Worm (Caenorhabditis elegans) whole organism, midembryonic: Measurements from ENCODE around the gene srz-5.

Source experiments
- T22C8.4 ChIP-seq: fragments of 200-800 bp; sonication (Bioruptor generic); IDR thresholded peaks from 2 replicates; pipeline ENCODE4 v1.3.6; 2022; ENCODE audit warnings: missing genetic modification characterization, missing compliant biosample characterization
- cog-1 ChIP-seq: sonication (generic microtip); optimal IDR thresholded peaks from 2 replicates; lab custom pipeline; 2016; ENCODE audit warnings: missing genetic modification characterization, missing compliant biosample characterization
- flt-1 ChIP-seq: fragments of 200-800 bp; sonication (Bioruptor generic); IDR thresholded peaks from 2 replicates; pipeline ENCODE4 v1.3.6; 2022; ENCODE audit warnings: missing genetic modification characterization, missing compliant biosample characterization
- klf-2 ChIP-seq: fragments of 200-800 bp; sonication (Bioruptor generic); conservative IDR thresholded peaks from 2 replicates; pipeline ENCODE4 v1.3.6; 2022; ENCODE audit warnings: missing genetic modification reagents, missing genetic modification characterization, missing compliant biosample characterization
- med-1 ChIP-seq: sonication (generic microtip); optimal IDR thresholded peaks from 2 replicates; lab custom pipeline; 2017; ENCODE audit warnings: missing genetic modification characterization, mild to moderate bottlenecking, missing compliant biosample characterization, antibody characterized with exemption, missing genetic modification reagents; ENCODE audit not compliant: insufficient read depth
- ref-1 ChIP-seq: fragments of 200-800 bp; sonication (Bioruptor generic); conservative IDR thresholded peaks from 2 replicates; pipeline ENCODE4 v1.3.6; 2022; ENCODE audit warnings: missing genetic modification reagents, missing genetic modification characterization, missing compliant biosample characterization
- tab-1 ChIP-seq: fragments of 200-800 bp; sonication (Bioruptor generic); IDR thresholded peaks from 2 replicates; pipeline ENCODE4 v1.3.6; 2022; ENCODE audit warnings: missing genetic modification characterization, missing compliant biosample characterization
- ztf-23 ChIP-seq: fragments of 200-800 bp; sonication (Bioruptor generic); IDR thresholded peaks from 2 replicates; pipeline ENCODE4 v1.3.6; 2022; ENCODE audit warnings: missing genetic modification reagents, missing genetic modification characterization, missing compliant biosample characterization
- ztf-29 ChIP-seq: fragments of 200-800 bp; sonication (Bioruptor generic); IDR thresholded peaks from 2 replicates; pipeline ENCODE4 v1.3.6; 2022; ENCODE audit warnings: missing genetic modification reagents, missing genetic modification characterization, missing compliant biosample characterization

Gene srz-5

DNA sequence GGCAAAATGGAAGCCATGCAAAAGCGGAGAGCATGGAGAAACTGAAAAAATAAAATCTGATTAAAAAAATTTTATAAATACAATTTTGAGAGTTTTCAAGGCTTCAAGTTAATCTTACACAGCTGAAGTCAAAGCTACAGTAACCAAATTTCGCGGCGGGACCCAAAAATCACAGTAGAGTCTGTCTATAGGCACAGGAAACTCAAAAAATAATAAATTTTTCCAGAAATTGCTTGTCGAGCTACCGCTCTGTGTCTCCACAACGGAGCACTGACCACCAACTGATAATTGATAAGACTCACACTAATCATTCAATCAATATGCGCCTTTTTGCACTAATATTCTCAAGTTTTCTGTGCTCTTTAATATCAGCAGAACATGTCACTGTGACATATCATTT lies 35.8 kb upstream of the srz-5 start, which contains the start of gene W10G11.19:
Gene W10G11.19 (plus strand): TSS at position 301 of the 400 bp plus-strand sequence.
- TF ChIP-seq cog-1 (tag; lab: Kevin White, UChicago) (no peak), klf-2 (GFP tag; lab: Robert Waterston, UW) (no peak), ref-1 (GFP tag; lab: Robert Waterston, UW) (no peak), T22C8.4 (GFP tag; lab: Robert Waterston, UW) (no peak), flt-1 (GFP tag; lab: Robert Waterston, UW) (no peak), ztf-29 (no peak), med-1 (GFP tag; lab: Kevin White, UChicago) (no peak), ztf-23 (GFP tag; lab: Robert Waterston, UW) (no peak), tab-1 (GFP tag; lab: Robert Waterston, UW) (no peak)

DNA sequence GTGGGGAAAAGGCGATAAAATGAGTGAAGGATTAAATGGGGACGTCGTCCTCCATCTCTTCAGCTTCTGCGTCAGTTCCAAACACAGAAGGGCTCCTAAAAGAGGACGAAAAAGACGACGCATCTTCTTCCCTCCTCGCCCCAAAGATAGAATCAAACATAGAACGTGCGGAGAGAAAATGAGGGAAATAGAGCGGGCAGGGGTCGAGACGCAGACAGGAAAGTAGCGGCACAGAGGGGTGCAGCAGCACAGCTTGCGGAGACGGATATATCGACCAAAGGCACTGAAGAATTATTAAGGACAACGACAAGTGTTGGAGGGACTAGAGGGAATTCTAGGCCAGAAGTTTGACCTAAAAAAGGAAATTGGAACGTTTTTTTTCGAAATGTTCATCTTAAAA lies 32.8 kb upstream of the srz-5 start:
- TF ChIP-seq klf-2 (GFP tag; lab: Robert Waterston, UW), result no peak
- TF ChIP-seq cog-1 (tag; lab: Kevin White, UChicago), result no peak
- no peak for TF ChIP-seq flt-1 (GFP tag; lab: Robert Waterston, UW)
- TF ChIP-seq T22C8.4 (GFP tag; lab: Robert Waterston, UW), result no peak
- TF ChIP-seq med-1 (GFP tag; lab: Kevin White, UChicago), result no peak
- TF ChIP-seq ztf-23 (GFP tag; lab: Robert Waterston, UW), result no peak
- no peak for TF ChIP-seq tab-1 (GFP tag; lab: Robert Waterston, UW)
- no peak for TF ChIP-seq ref-1 (GFP tag; lab: Robert Waterston, UW)
- TF ChIP-seq ztf-29, result no peak; the same call in 1 of the 2 replicates

DNA sequence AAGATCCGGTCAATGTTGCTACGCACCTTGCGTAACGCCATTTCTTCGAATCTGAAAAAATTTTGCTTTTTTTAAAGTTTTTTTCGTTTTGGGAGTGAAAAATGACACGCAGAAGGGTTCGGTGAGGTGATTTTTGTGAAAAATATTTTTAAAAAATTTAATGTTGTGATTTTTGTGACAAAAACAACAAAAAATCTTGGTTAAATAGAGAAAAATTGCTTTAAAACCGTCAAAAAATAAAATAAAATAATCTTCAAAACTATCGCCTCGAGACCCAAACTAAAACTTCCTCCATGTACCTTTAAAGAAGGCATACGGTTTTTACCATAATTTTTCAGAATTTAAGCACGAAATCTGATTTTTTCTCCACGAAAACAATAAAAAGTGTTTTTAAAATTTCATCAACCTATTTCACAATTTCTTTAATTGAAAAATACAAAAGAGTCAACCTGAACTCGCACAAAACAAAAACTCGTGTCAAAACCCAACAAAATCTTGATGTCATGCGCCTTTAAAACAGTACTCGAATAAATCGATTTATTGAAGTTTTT lies 31.9 kb upstream of the srz-5 start, which contains the start of gene apd-3:
Gene apd-3 (minus strand): TSS at position 51 of the 551 bp plus-strand sequence.
- TF ChIP-seq cog-1 (tag; lab: Kevin White, UChicago) (no peak), ztf-29 (no peak), tab-1 (GFP tag; lab: Robert Waterston, UW) (no peak), ref-1 (GFP tag; lab: Robert Waterston, UW) (no peak), ztf-23 (GFP tag; lab: Robert Waterston, UW) (no peak)

DNA sequence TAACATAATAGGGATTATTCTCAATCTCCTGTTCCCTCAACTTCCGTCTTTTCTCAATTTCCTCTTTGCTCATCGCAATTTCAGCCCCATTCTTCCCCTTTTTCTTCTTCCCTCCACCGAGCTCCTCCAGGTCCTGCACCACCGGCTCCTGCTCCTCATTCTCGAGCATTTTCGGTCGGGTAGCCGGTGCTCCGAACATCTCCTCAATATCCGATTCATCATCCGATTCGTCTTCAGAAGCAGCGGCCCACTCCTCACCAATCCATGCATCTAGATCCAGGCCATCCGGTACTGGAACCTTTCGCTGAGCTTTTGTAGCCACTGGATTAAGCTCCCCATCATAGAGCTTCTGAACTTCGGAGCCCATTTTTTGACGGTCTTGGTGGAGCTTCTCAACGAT lies 25.6 kb upstream of the srz-5 start:
- TF ChIP-seq klf-2 (GFP tag; lab: Robert Waterston, UW), result no peak
- no peak for TF ChIP-seq med-1 (GFP tag; lab: Kevin White, UChicago)
- no peak for TF ChIP-seq ztf-23 (GFP tag; lab: Robert Waterston, UW)
- TF ChIP-seq cog-1 (tag; lab: Kevin White, UChicago), result no peak
- TF ChIP-seq ref-1 (GFP tag; lab: Robert Waterston, UW), result no peak
- TF ChIP-seq ztf-29, result no peak
- TF ChIP-seq tab-1 (GFP tag; lab: Robert Waterston, UW), result no peak

DNA sequence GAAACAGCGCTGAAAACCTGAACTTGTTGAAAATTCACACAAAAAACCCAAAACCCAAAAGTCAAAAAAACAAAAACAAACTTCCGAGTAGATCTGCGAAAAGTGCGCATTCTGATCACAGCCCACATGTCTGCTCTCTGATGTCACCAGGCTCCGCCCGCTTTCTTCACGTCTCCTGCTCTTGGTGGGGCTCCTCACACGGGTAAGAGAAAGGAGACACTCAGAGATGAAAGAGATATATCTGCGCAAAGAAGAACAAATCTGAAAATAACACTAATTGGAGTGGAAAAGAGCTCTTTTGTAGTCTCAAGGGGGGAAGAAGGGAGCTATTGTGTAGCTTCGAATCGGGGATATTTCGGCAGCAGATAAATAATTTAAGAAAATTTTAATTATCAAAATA lies 13.7 kb upstream of the srz-5 start, which contains the start of gene ncs-6:
Gene ncs-6 (minus strand): TSS at position 261 of the 400 bp plus-strand sequence.
- TF ChIP-seq med-1 (GFP tag; lab: Kevin White, UChicago), result no peak
- no peak for TF ChIP-seq ztf-29

DNA sequence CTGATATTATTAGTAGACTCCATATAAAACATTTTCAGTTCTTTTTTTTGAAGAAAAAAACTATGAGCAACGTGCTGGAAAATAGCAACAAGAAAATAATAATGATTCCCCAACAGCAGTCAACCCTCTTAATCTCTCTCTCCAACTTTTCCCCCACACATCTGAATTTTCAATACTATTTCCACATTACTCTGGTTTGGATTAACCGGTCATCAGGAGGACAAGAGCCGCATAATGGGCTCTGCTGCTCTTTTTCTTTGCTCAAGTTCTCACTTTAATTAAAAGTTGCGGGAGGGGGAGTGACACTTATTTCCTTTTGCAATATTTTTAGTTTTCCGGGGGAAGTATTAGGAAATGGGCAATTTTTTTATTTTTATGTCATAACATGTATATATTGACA lies 12.9 kb upstream of the srz-5 start:
- no peak for TF ChIP-seq ztf-29
- no peak for TF ChIP-seq tab-1 (GFP tag; lab: Robert Waterston, UW)
- TF ChIP-seq ref-1 (GFP tag; lab: Robert Waterston, UW), result no peak
- TF ChIP-seq flt-1 (GFP tag; lab: Robert Waterston, UW), result no peak
- no peak for TF ChIP-seq T22C8.4 (GFP tag; lab: Robert Waterston, UW)
- no peak for TF ChIP-seq cog-1 (tag; lab: Kevin White, UChicago)
- no peak for TF ChIP-seq med-1 (GFP tag; lab: Kevin White, UChicago)
- no peak for TF ChIP-seq ztf-23 (GFP tag; lab: Robert Waterston, UW)
- TF ChIP-seq klf-2 (GFP tag; lab: Robert Waterston, UW), result no peak

DNA sequence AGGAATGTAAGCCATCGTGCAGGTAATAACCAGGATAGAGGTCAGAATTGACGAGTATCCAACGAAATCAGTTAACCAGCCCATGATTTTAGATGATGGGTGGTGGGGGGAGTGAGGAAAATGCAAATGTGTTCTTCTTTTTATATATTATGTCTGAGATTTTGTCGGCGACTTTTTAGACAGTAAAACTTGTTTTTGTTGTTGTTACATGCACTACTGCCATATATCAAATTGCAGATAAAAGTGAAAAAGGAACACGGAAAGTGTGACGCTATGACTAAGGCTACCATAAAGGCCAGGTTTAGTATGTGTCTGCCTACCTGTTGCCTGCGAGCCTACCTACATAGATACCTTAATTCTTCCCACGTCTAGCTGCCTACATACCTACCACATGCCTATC lies 9.6 kb upstream of the srz-5 start, which contains the start of gene col-72:
Gene col-72 (minus strand): TSS at position 101 of the 400 bp plus-strand sequence.
- no peak for TF ChIP-seq klf-2 (GFP tag; lab: Robert Waterston, UW)
- TF ChIP-seq ztf-29, result no peak
- no peak for TF ChIP-seq tab-1 (GFP tag; lab: Robert Waterston, UW)
- TF ChIP-seq ztf-23 (GFP tag; lab: Robert Waterston, UW), result no peak
- no peak for TF ChIP-seq med-1 (GFP tag; lab: Kevin White, UChicago)
- TF ChIP-seq cog-1 (tag; lab: Kevin White, UChicago), result no peak
- TF ChIP-seq flt-1 (GFP tag; lab: Robert Waterston, UW), result no peak
- no peak for TF ChIP-seq T22C8.4 (GFP tag; lab: Robert Waterston, UW)
- no peak for TF ChIP-seq ref-1 (GFP tag; lab: Robert Waterston, UW)

DNA sequence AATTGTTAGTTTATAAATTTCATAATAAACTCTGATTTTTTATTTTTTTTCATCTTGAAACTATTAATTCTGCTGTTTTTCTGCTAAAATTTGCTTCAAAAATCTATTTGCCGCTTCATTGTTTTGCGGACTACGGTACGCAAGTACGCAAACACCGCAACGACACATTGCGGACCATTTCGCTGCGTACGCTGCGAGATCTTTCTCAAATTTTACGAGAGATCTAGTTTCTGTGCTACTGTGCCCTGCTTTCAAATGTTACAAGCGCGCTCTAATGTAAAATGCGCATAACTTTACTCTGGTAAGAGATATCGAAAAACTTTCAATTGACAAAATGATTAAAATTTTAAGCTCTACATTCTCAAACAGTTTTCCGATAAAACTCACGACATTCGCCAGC lies 9.0 kb upstream of the srz-5 start:
- peak; percentile 74 for TF ChIP-seq flt-1 (GFP tag; lab: Robert Waterston, UW)

DNA sequence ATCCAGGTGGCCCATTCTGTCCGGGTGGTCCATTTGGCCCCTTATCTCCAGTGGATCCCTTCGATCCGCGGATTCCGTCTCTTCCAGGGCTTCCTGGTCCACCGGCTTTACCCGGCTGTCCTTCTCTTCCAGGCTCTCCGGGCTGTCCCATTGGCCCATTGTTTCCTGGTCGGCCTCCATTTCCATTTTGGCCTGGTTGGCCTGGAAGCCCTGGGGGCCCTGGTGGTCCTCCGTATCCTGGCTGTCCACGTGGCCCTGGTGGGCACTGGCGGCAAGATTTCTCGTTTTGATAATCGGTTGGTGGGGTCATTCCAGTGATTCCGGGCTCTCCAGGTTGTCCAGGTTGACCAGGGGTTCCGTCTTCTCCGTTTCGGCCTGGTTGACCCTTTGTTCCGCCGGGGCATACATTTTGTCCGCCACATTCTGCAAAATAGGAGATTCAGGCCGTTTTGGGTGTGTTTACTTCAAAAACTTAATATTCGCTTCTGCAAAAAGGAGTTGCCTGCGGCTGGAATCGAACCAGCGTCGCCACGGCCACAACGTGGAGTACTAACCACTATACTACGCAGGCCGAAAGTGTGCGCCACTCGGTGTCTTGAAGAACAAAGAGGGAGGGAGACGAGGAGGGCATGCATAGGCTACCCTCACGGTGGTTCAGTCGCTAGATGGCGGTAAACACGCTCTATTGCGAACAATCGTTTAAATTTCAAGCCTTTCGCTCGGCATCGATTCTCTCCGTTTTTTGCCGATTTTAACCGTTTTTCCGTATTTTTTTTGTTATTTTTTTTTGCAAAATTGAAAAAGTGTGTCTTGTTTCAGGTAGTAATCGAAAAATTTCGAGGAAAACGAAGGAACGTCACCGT lies 6.7 kb upstream of the srz-5 start, which contains the start of gene W09G10.9:
Gene W09G10.9 (plus strand): TSS at position 813 of the 863 bp plus-strand sequence.
- TF ChIP-seq ztf-23 (GFP tag; lab: Robert Waterston, UW) (peak; percentile 93), cog-1 (tag; lab: Kevin White, UChicago) (peak; percentile 4), klf-2 (GFP tag; lab: Robert Waterston, UW) (peak; percentile 91), ztf-29 (peak; percentile 87), ref-1 (GFP tag; lab: Robert Waterston, UW) (peak; percentile 89), med-1 (GFP tag; lab: Kevin White, UChicago) (peak; percentile 43), T22C8.4 (GFP tag; lab: Robert Waterston, UW) (peak; percentile 92), flt-1 (GFP tag; lab: Robert Waterston, UW) (peak; percentile 95), tab-1 (GFP tag; lab: Robert Waterston, UW) (peak; percentile 96)
